Worm (Caenorhabditis elegans) whole organism, late embryonic: ENCODE data around the gene rexd-1.

Experiments used
- C08G9.2 ChIP-seq: sonication (generic microtip); optimal IDR thresholded peaks from 2 replicates; lab custom pipeline; 2016; ENCODE audit warnings: mild to moderate bottlenecking, missing genetic modification characterization, moderate library complexity, missing compliant biosample characterization
- F13H6.1 ChIP-seq: sonication (generic microtip); optimal IDR thresholded peaks from 2 replicates; lab custom pipeline; 2016; ENCODE audit warnings: missing genetic modification characterization, missing compliant biosample characterization
- K02D7.2 ChIP-seq: sonication (generic microtip); optimal IDR thresholded peaks from 2 replicates; lab custom pipeline; 2017; ENCODE audit warnings: mild to moderate bottlenecking, missing genetic modification characterization, missing compliant biosample characterization
- T23F11.4 ChIP-seq: fragments of 200-800 bp; sonication (Bioruptor generic); optimal IDR thresholded peaks from 2 replicates; lab custom pipeline; 2018; ENCODE audit warnings: mild to moderate bottlenecking, missing genetic modification characterization, missing compliant biosample characterization
- ahr-1 ChIP-seq: sonication (generic microtip); optimal IDR thresholded peaks from 2 replicates; lab custom pipeline; 2016; ENCODE audit warnings: missing genetic modification characterization, missing compliant biosample characterization
- ceh-18 ChIP-seq: sonication (generic microtip); optimal IDR thresholded peaks from 2 replicates; lab custom pipeline; 2016; ENCODE audit warnings: missing genetic modification characterization, missing compliant biosample characterization
- ceh-22 ChIP-seq: sonication (generic microtip); optimal IDR thresholded peaks from 2 replicates; lab custom pipeline; 2017; ENCODE audit warnings: missing biosample characterization, missing genetic modification characterization
- ceh-31 ChIP-seq: sonication (generic microtip); optimal IDR thresholded peaks from 2 replicates; lab custom pipeline; 2016; ENCODE audit warnings: missing genetic modification characterization, missing compliant biosample characterization
- ceh-34 ChIP-seq: sonication (generic microtip); optimal IDR thresholded peaks from 2 replicates; lab custom pipeline; 2016; ENCODE audit warnings: mild to moderate bottlenecking, missing genetic modification characterization, missing compliant biosample characterization
- ceh-48 ChIP-seq: sonication (generic microtip); optimal IDR thresholded peaks from 2 replicates; lab custom pipeline; 2016; ENCODE audit warnings: missing genetic modification characterization, inconsistent platforms, missing compliant biosample characterization
- dve-1 ChIP-seq: sonication (generic microtip); optimal IDR thresholded peaks from 2 replicates; lab custom pipeline; 2017; ENCODE audit warnings: antibody characterized with exemption, mild to moderate bottlenecking, missing genetic modification characterization, missing compliant biosample characterization
- fax-1 ChIP-seq: sonication (generic microtip); optimal IDR thresholded peaks from 2 replicates; lab custom pipeline; 2016; ENCODE audit warnings: missing genotype, missing genetic modification characterization, missing compliant biosample characterization
- fkh-6 ChIP-seq: sonication (generic microtip); optimal IDR thresholded peaks from 2 replicates; lab custom pipeline; 2016; ENCODE audit warnings: missing genetic modification characterization, missing compliant biosample characterization
- hlh-13 ChIP-seq: fragments of 200-800 bp; sonication (Bioruptor generic); optimal IDR thresholded peaks from 2 replicates; lab custom pipeline; 2018; ENCODE audit warnings: mild to moderate bottlenecking, missing genetic modification characterization, missing compliant biosample characterization
- hlh-15 ChIP-seq: sonication (generic microtip); optimal IDR thresholded peaks from 2 replicates; lab custom pipeline; 2016; ENCODE audit warnings: missing genetic modification characterization, missing compliant biosample characterization
- hlh-8 ChIP-seq: sonication (generic microtip); optimal IDR thresholded peaks from 2 replicates; lab custom pipeline; 2016; ENCODE audit warnings: missing genotype, missing genetic modification characterization, missing compliant biosample characterization
- lin-11 ChIP-seq: fragments of 200-800 bp; sonication (Bioruptor generic); optimal IDR thresholded peaks from 2 replicates; lab custom pipeline; 2018; ENCODE audit warnings: mild to moderate bottlenecking, missing genetic modification characterization, missing compliant biosample characterization
- madf-2 ChIP-seq: sonication (generic microtip); optimal IDR thresholded peaks from 2 replicates; lab custom pipeline; 2017; ENCODE audit warnings: missing genetic modification characterization, missing compliant biosample characterization
- npax-4 ChIP-seq: sonication (generic microtip); optimal IDR thresholded peaks from 2 replicates; lab custom pipeline; 2016; ENCODE audit warnings: missing genetic modification characterization, missing compliant biosample characterization
- pat-9 ChIP-seq: fragments of 200-800 bp; sonication (Bioruptor generic); optimal IDR thresholded peaks from 2 replicates; lab custom pipeline; 2018; ENCODE audit warnings: mild to moderate bottlenecking, missing genetic modification characterization, moderate library complexity, missing compliant biosample characterization
- pha-2 ChIP-seq: sonication (generic microtip); optimal IDR thresholded peaks from 2 replicates; lab custom pipeline; 2017; ENCODE audit warnings: mild to moderate bottlenecking, missing genetic modification characterization, missing compliant biosample characterization
- pha-4 ChIP-seq: fragments of 150-350 bp; optimal IDR thresholded peaks from 2 replicates; lab custom pipeline; 2018; ENCODE audit warnings: missing biosample characterization, missing genetic modification reagents, missing genetic modification characterization
- pqm-1 ChIP-seq: sonication (generic microtip); optimal IDR thresholded peaks from 2 replicates; lab custom pipeline; 2016; ENCODE audit warnings: missing genetic modification characterization, missing compliant biosample characterization
- pros-1 ChIP-seq: fragments of 150-350 bp; optimal IDR thresholded peaks from 2 replicates; lab custom pipeline; 2014; ENCODE audit warnings: missing biosample characterization, missing genetic modification reagents, missing genetic modification characterization
- rnt-1 ChIP-seq: sonication (generic microtip); optimal IDR thresholded peaks from 2 replicates; lab custom pipeline; 2016; ENCODE audit warnings: missing genetic modification characterization, missing compliant biosample characterization
- sdc-2 ChIP-seq: sonication (generic microtip); optimal IDR thresholded peaks from 2 replicates; lab custom pipeline; 2016; ENCODE audit warnings: missing genotype, missing genetic modification characterization, missing compliant biosample characterization
- sox-2 ChIP-seq: fragments of 200-800 bp; sonication (Bioruptor generic); IDR thresholded peaks from 2 replicates; pipeline ENCODE4 v1.3.6; 2022; ENCODE audit warnings: missing genetic modification reagents, missing genetic modification characterization, missing compliant biosample characterization
- tbx-2 ChIP-seq: sonication (generic microtip); optimal IDR thresholded peaks from 2 replicates; lab custom pipeline; 2016; ENCODE audit warnings: missing genetic modification characterization, missing compliant biosample characterization
- ttx-3 ChIP-seq: sonication (generic microtip); optimal IDR thresholded peaks from 2 replicates; lab custom pipeline; 2016; ENCODE audit warnings: missing genetic modification reagents, missing genetic modification characterization, missing compliant biosample characterization
- unc-86 ChIP-seq: sonication (generic microtip); optimal IDR thresholded peaks from 2 replicates; lab custom pipeline; 2016; ENCODE audit warnings: missing genetic modification characterization, missing compliant biosample characterization

rexd-1 gene

ce11 chrIII:1859532-1859931, 25.2 kb downstream of the rexd-1 start, which contains the start of gene ddp-1 (continued):
- TF ChIP-seq sox-2 (GFP tag; lab: Robert Waterston, UW) (no peak), C08G9.2 (peak; percentile 36), ahr-1 (no peak), ceh-31 (tag; lab: Kevin White, UChicago) (peak; percentile 64), pha-4 (no peak), hlh-13 (no peak), ceh-34 (tag; lab: Kevin White, UChicago) (peak; percentile 66), unc-86 (tag; lab: Kevin White, UChicago) (peak; percentile 77), pat-9 (peak; percentile 78), pqm-1 (tag; lab: Kevin White, UChicago) (peak; percentile 16), fax-1 (tag; lab: Kevin White, UChicago) (peak; percentile 47), fkh-6 (peak; percentile 13), lin-11 (tag; lab: Kevin White, UChicago) (peak; percentile 47), hlh-8 (tag; lab: Kevin White, UChicago) (no peak), tbx-2 (tag; lab: Kevin White, UChicago) (peak; percentile 77), dve-1 (tag; lab: Kevin White, UChicago) (peak; percentile 72)

ce11 chrIII:1860129-1860528, 25.8 kb downstream of the rexd-1 start, which contains the start of gene ttc-7:
Gene ttc-7 (plus strand): TSS chrIII:1860429.
- TF ChIP-seq ceh-18 (tag; lab: Kevin White, UChicago), result no peak
- TF ChIP-seq hlh-15 (tag; lab: Kevin White, UChicago), result no peak
- TF ChIP-seq dve-1 (tag; lab: Kevin White, UChicago), result no peak
- no peak for TF ChIP-seq hlh-8 (tag; lab: Kevin White, UChicago)
- no peak for TF ChIP-seq ttx-3 (tag; lab: Kevin White, UChicago)
- TF ChIP-seq ceh-22 (tag; lab: Kevin White, UChicago), result no peak
- TF ChIP-seq sdc-2 (tag; lab: Kevin White, UChicago), result no peak
- no peak for TF ChIP-seq pros-1
- no peak for TF ChIP-seq madf-2 (tag; lab: Kevin White, UChicago)
- TF ChIP-seq pha-2 (tag; lab: Kevin White, UChicago), result no peak

ce11 chrIII:1876267-1876865, 42.1 kb downstream of the rexd-1 start:
- TF ChIP-seq ceh-48 (tag; lab: Kevin White, UChicago) (peak; percentile 87), F13H6.1 (tag; lab: Kevin White, UChicago) (no peak)

- no peak for TF ChIP-seq ceh-34 (tag; lab: Kevin White, UChicago)
- TF ChIP-seq npax-4 (tag; lab: Kevin White, UChicago), result no peak
- TF ChIP-seq rnt-1 (tag; lab: Kevin White, UChicago), result no peak
- TF ChIP-seq T23F11.4 (GFP tag; lab: Kevin White, UChicago), result no peak
- no peak for TF ChIP-seq ttx-3 (tag; lab: Kevin White, UChicago)
- peak; percentile 5 for TF ChIP-seq K02D7.2
Measured at ce11 chrIII:1877189-1877588, 42.9 kb downstream of the rexd-1 start.

ce11 chrIII:1878065-1878464, 43.8 kb downstream of the rexd-1 start, which contains the start of gene smi-1:
Gene smi-1 (plus strand): TSS chrIII:1878365.
- TF ChIP-seq ceh-34 (tag; lab: Kevin White, UChicago), result no peak

- TF ChIP-seq ceh-48 (tag; lab: Kevin White, UChicago) (peak; percentile 98), sdc-2 (tag; lab: Kevin White, UChicago) (no peak)
Measured at ce11 chrIII:1878918-1879317, 44.6 kb downstream of the rexd-1 start.
